Fruit fly (Drosophila melanogaster): ENCODE measurements around the gene CG13793.

Gene CG13793

DNA sequence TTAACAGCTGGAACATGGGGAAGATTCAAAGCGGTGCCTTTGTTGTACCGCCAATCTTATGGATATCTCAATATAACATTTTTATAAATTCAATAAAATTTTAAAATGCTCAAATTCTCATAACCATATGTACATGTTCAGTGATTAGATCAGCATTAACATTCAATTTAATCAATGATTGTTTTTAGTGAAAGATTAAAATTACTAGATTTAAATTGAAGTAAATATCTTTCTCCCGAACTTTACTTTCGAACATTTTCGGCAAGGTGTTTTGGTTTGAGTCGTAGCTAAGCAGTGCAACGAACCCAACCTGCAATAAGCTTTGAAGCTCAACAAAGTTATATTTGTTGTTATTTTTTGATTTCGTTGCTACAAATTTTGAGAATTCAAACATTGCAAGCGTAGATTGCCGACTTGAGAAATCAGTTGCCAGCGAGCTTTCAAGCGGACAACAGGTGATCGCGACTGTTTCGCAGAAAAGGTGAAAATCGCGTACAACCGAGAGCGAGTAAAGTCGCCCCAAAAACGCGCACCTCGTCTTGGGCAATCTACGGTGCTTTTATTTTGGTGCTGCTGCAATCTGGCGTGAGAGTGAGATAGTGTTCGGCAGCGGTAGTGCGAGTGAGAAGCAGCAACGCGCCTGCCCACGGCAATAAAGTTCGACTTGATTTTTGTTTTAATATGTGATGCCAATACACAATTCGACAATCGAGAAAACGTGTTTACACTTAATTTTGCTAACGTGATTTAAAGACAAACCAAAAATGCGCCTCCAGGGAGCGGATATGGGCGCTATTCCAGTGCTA, 16.7 kb downstream of the CG13793 start, which contains the start of gene Tep3 (continued):
- TF ChIP-seq tna (GFP tag; IDR thresholded peaks at IDR 0.05; ENCODE audit: partially characterized antibody) (no peak), CG10274 (GFP tag; optimal IDR thresholded peaks at IDR 0.05) (no peak), CG7987 (GFP tag; optimal IDR thresholded peaks at IDR 0.05) (no peak), dpn (GFP tag; optimal IDR thresholded peaks at IDR 0.05) (peak; percentile 40 to 43), B-H2 (GFP tag; optimal IDR thresholded peaks at IDR 0.05) (no peak), CG15514 (GFP tag; optimal IDR thresholded peaks at IDR 0.05) (peak; percentile 33), oc (tag; optimal IDR thresholded peaks at IDR 0.05) (peak; percentile 50), Side (GFP tag; optimal IDR thresholded peaks at IDR 0.05) (peak; percentile 4), CG10366 (GFP tag; IDR thresholded peaks at IDR 0.05) (0 out of 2 replicates have a peak, but pooled peaks have one; percentile 15), pita (GFP tag; optimal IDR thresholded peaks at IDR 0.05) (peak; percentile 32), maf-S (GFP tag; optimal IDR thresholded peaks at IDR 0.05) (peak; percentile 10), CG4820 (GFP tag; optimal IDR thresholded peaks at IDR 0.05) (peak; percentile 14), ERR (GFP tag; optimal IDR thresholded peaks at IDR 0.05) (peak; percentile 33), Med (GFP tag) (peak; percentile 92), CG14710 (tag; optimal IDR thresholded peaks at IDR 0.05) (no peak), CG9817 (tag; optimal IDR thresholded peaks at IDR 0.05) (peak; percentile 14), bigmax (GFP tag; optimal IDR thresholded peaks at IDR 0.05) (peak; percentile 13), slbo (GFP tag; IDR thresholded peaks at IDR 0.05) (peak; percentile 43; the same call in 1 of the 2 replicates), Xbp1 (GFP tag; optimal IDR thresholded peaks at IDR 0.05) (peak; percentile 28), Aef1 (GFP tag; IDR thresholded peaks at IDR 0.05) (0 out of 3 replicates have a peak, but pooled peaks have one; percentile 29), croc (GFP tag; conservative IDR thresholded peaks at IDR 0.05) (no peak), nerfin-2 (GFP tag; IDR thresholded peaks at IDR 0.05; ENCODE audit: partially characterized antibody) (no peak), pho (GFP tag; optimal IDR thresholded peaks at IDR 0.05) (peak; percentile 27), CG30403 (GFP tag; optimal IDR thresholded peaks at IDR 0.05) (peak; percentile 29), CG13287 (GFP tag; IDR thresholded peaks at IDR 0.05; ENCODE audit: partially characterized antibody) (peak; percentile 31; the same call in 1 of the 2 replicates), CrebB (tag; optimal IDR thresholded peaks at IDR 0.05) (peak; percentile 23), CG7372 (GFP tag; IDR thresholded peaks at IDR 0.05) (no peak), CHES-1-like (GFP tag; optimal IDR thresholded peaks at IDR 0.05) (peak; percentile 32), CG1602 (GFP tag; optimal IDR thresholded peaks at IDR 0.05) (no peak), sens (GFP tag) (peak; percentile 80), MTF-1 (GFP tag; optimal IDR thresholded peaks at IDR 0.05; ENCODE audit: borderline replicate concordance) (no peak), fd96Cb (tag; optimal IDR thresholded peaks at IDR 0.05) (no peak), Trl (optimal IDR thresholded peaks at IDR 0.05) (no peak), Trl (GFP tag; optimal IDR thresholded peaks at IDR 0.05) (peak; percentile 2), CG18619 (GFP tag; optimal IDR thresholded peaks at IDR 0.05) (peak; percentile 7), Hsf (GFP tag; optimal IDR thresholded peaks at IDR 0.05) (peak; percentile 52), lab (GFP tag; optimal IDR thresholded peaks at IDR 0.05) (peak; percentile 36), Bgb (GFP tag; IDR thresholded peaks at IDR 0.05; ENCODE audit: partially characterized antibody) (peak; percentile 32; the same call in 1 of the 2 replicates), sug (tag; optimal IDR thresholded peaks at IDR 0.05) (peak; percentile 6), chinmo (GFP tag; IDR thresholded peaks at IDR 0.05; ENCODE audit: partially characterized antibody) (peak; percentile 95), CG2120 (GFP tag; optimal IDR thresholded peaks at IDR 0.05) (peak; percentile 74), chn (GFP tag; optimal IDR thresholded peaks at IDR 0.05) (peak; percentile 24), pzg (GFP tag; optimal IDR thresholded peaks at IDR 0.05) (peak; percentile 8), CG4360 (GFP tag; IDR thresholded peaks at IDR 0.05) (0 out of 2 replicates have a peak, but pooled peaks have one; percentile 18), rib (GFP tag; IDR thresholded peaks at IDR 0.05) (no peak), CG9727 (GFP tag; optimal IDR thresholded peaks at IDR 0.05) (peak; percentile 19), CG10209 (GFP tag; optimal IDR thresholded peaks at IDR 0.05) (peak; percentile 31), CG8281 (tag; optimal IDR thresholded peaks at IDR 0.05) (peak; percentile 54)

Data from whole organism, embryonic.